Worm (Caenorhabditis elegans): Measurements from ENCODE around the gene sap-49.

DNA sequence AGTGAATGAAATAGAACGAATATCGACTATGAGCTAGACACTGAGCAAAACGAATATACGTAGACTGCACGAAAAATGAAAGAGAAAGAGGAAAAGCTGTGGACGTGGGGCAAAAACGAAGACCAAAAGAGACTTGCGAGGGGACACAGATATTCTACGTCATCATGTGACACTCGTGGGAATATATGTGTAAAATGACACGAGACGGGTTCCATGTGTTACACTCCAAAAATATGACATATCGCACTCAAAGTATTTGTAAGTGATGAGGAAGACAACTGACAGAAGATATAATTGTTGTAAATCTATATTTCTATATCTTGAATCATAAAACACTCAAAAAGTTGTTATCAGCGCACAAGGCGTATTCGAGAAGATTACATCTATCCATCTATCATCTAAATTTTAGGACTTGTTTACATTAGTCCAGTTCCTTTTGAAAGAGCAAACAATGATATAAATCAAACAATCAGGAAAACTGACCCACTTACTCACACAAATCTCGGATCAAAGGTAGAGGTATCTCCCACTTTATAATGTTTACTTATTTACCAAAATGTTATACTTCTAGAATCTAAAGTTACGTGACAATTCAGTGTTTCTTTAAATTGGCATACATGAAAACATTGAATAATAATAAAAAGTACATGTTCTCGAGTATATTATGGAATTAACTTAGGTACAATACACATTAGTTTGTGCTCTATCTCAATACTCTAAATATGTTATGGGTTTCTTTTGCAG, 36.4 kb upstream of the sap-49 start:
- no peak for TF ChIP-seq tab-1 (GFP tag; IDR thresholded peaks at IDR 0.05)
- TF ChIP-seq klf-2 (GFP tag; conservative IDR thresholded peaks at IDR 0.05) = no peak
- TF ChIP-seq ref-1 (GFP tag; conservative IDR thresholded peaks at IDR 0.05) = no peak
- no peak for TF ChIP-seq ztf-23 (GFP tag; IDR thresholded peaks at IDR 0.05)
